Fruit fly (Drosophila melanogaster) Kc167 (cell line): ENCODE measurements around the gene CG3868.

Experiments used
- Myc ChIP-seq: fragments of >200 bp; optimal IDR thresholded peaks from 2 replicates; lab custom pipeline; 2017; ENCODE audit warnings: missing external identifiers
- Sin3A ChIP-seq: fragments of >200 bp; optimal IDR thresholded peaks from 2 replicates; lab custom pipeline; 2018; ENCODE audit warnings: missing external identifiers
- h ChIP-seq: fragments of >200 bp; optimal IDR thresholded peaks from 3 replicates; lab custom pipeline; 2018; ENCODE audit warnings: missing external identifiers
- insv ChIP-seq: fragments of >200 bp; optimal IDR thresholded peaks from 3 replicates; lab custom pipeline; 2018; ENCODE audit warnings: missing external identifiers
- psq ChIP-seq: fragments of >200 bp; optimal IDR thresholded peaks from 2 replicates; lab custom pipeline; 2017; ENCODE audit warnings: missing external identifiers
- ttk ChIP-seq: sonication (Bioruptor generic); optimal IDR thresholded peaks from 2 replicates; lab custom pipeline; 2017; ENCODE audit warnings: missing external identifiers

CG3868 gene

dm6 chr3L:14402632-14403031 is at the start of gene CG3868:
Gene CG3868 (minus strand): TSS chr3L:14402725.
- TF ChIP-seq insv (lab: Kevin White, UChicago): no peak
- TF ChIP-seq Sin3A: no peak
- TF ChIP-seq Myc (lab: Kevin White, UChicago): no peak
- TF ChIP-seq h (lab: Kevin White, UChicago): no peak
- TF ChIP-seq psq (lab: Kevin White, UChicago): no peak
- no peak for TF ChIP-seq ttk (lab: Kevin White, UChicago)

- TF ChIP-seq Myc (lab: Kevin White, UChicago) (no peak), ttk (lab: Kevin White, UChicago) (no peak), h (lab: Kevin White, UChicago) (no peak), Sin3A (no peak), insv (lab: Kevin White, UChicago) (no peak), psq (lab: Kevin White, UChicago) (no peak)
Observed at dm6 chr3L:14451534-14451933, 49.0 kb upstream of the CG3868 start.

DNA sequence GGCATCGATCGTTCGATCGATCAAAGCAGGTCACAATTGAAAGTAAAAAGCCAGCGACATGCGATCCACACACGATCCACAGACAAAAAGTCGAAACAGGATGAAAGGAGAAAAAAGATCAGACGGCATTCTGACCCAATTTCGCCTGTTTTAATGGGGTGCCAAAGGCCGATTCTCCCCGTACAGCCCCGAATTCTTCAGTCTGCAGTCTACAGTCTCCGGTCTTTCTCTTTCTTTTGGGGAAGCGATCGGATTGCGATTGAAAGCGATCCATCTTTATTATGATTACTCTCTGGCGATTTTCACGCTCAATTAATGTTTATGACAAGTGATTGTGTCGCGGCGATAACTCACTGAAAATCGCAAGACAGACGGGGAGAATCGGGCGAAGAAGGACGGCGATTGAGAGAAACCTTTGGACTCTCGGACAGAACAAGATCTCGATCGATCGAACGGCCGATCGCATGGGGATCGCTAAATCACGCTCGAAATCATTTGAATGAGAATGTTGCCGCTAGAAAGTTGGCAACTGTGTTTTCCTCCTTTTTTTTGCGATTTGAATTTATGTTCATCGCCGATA is 47.9 kb upstream of the CG3868 start:
- TF ChIP-seq h (lab: Kevin White, UChicago) (no peak), Sin3A (no peak), psq (lab: Kevin White, UChicago) (no peak), Myc (lab: Kevin White, UChicago) (no peak), ttk (lab: Kevin White, UChicago) (no peak), insv (lab: Kevin White, UChicago) (no peak)

dm6 chr3L:14448321-14449043 is 46.0 kb upstream of the CG3868 start:
- TF ChIP-seq Sin3A (no peak), psq (lab: Kevin White, UChicago) (no peak), h (lab: Kevin White, UChicago) (no peak), Myc (lab: Kevin White, UChicago) (no peak)

dm6 chr3L:14447374-14447773 is 44.8 kb upstream of the CG3868 start:
- TF ChIP-seq ttk (lab: Kevin White, UChicago) (no peak), psq (lab: Kevin White, UChicago) (no peak), Sin3A (no peak)

- TF ChIP-seq insv (lab: Kevin White, UChicago) (no peak), ttk (lab: Kevin White, UChicago) (no peak), Sin3A (no peak), h (lab: Kevin White, UChicago) (no peak), Myc (lab: Kevin White, UChicago) (no peak), psq (lab: Kevin White, UChicago) (no peak)
Observed at dm6 chr3L:14446874-14447273, 44.3 kb upstream of the CG3868 start.

DNA sequence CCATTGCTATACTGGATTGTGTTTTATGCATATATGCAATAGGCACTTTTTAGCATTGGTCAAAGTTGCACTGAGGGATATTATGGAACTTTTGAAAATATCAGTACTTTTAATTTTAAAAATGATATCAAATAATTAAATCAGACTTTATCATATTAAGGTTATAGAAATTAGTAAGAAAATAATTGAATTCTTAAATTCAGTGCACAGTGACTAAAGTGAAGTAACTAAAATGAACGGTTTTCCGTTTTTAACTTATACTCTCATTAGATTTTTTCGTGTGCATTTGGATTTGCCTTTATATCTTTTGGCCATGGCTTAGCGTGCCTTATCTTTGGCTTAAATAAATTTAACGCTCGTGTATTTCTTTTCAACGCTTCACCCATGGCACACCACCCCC is 38.1 kb upstream of the CG3868 start:
- TF ChIP-seq Sin3A (no peak), insv (lab: Kevin White, UChicago) (no peak)

dm6 chr3L:14432252-14432651 is 29.7 kb upstream of the CG3868 start:
- TF ChIP-seq Myc (lab: Kevin White, UChicago) (no peak), psq (lab: Kevin White, UChicago) (no peak), Sin3A (no peak), insv (lab: Kevin White, UChicago) (no peak), ttk (lab: Kevin White, UChicago) (no peak), h (lab: Kevin White, UChicago) (no peak)

DNA sequence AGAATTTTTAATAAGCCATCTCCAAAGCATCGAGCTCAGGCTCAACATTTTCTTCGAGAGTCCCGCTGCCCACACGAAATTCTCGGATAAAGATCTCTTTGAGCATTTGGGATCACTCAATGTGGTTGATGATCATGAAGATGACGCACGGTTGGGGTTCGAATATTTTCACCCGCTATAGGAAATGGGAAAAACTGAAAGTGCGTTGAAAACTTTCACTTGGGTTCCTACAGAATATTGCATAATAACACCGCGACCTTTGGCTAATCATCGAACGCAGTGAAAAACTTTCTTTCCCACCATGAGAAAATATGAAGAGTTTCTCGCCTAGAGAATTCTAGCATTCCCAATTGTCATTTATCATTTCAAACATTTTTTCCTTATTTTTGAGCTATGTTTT is 26.4 kb upstream of the CG3868 start:
- no peak for TF ChIP-seq insv (lab: Kevin White, UChicago)
- no peak for TF ChIP-seq Myc (lab: Kevin White, UChicago)
- no peak for TF ChIP-seq h (lab: Kevin White, UChicago)
- no peak for TF ChIP-seq ttk (lab: Kevin White, UChicago)
- TF ChIP-seq Sin3A: no peak
- TF ChIP-seq psq (lab: Kevin White, UChicago): no peak

- TF ChIP-seq psq (lab: Kevin White, UChicago) (no peak), ttk (lab: Kevin White, UChicago) (no peak), Myc (lab: Kevin White, UChicago) (no peak), insv (lab: Kevin White, UChicago) (no peak)
Observed at dm6 chr3L:14427292-14427729, 24.8 kb upstream of the CG3868 start.

dm6 chr3L:14425076-14425475 is 22.6 kb upstream of the CG3868 start:
- TF ChIP-seq h (lab: Kevin White, UChicago) (no peak), Sin3A (no peak)

dm6 chr3L:14423638-14424037 is 21.1 kb upstream of the CG3868 start:
- TF ChIP-seq h (lab: Kevin White, UChicago) (no peak), Sin3A (no peak), insv (lab: Kevin White, UChicago) (no peak), ttk (lab: Kevin White, UChicago) (no peak), Myc (lab: Kevin White, UChicago) (no peak), psq (lab: Kevin White, UChicago) (no peak)

- TF ChIP-seq h (lab: Kevin White, UChicago): no peak
- no peak for TF ChIP-seq Sin3A
- TF ChIP-seq insv (lab: Kevin White, UChicago): no peak
- TF ChIP-seq Myc (lab: Kevin White, UChicago): no peak
- TF ChIP-seq ttk (lab: Kevin White, UChicago): no peak
- no peak for TF ChIP-seq psq (lab: Kevin White, UChicago)
Observed at dm6 chr3L:14422135-14422534, 19.6 kb upstream of the CG3868 start.
